Fruit fly (Drosophila melanogaster) Kc167 (cell line): ENCODE data around the gene CG12589.

Experiments used
- h ChIP-seq: fragments of >200 bp; optimal IDR thresholded peaks from 3 replicates; lab custom pipeline; 2018; ENCODE audit warnings: missing external identifiers
- insv ChIP-seq: fragments of >200 bp; optimal IDR thresholded peaks from 3 replicates; lab custom pipeline; 2018; ENCODE audit warnings: missing external identifiers
- psq ChIP-seq: fragments of >200 bp; optimal IDR thresholded peaks from 2 replicates; lab custom pipeline; 2017; ENCODE audit warnings: missing external identifiers

dm6 chr3R:5109558-5110211 lies 29.1 kb downstream of the CG12589 start:
- TF ChIP-seq psq (lab: Kevin White, UChicago) = no peak
- no peak for TF ChIP-seq h (lab: Kevin White, UChicago)
- no peak for TF ChIP-seq insv (lab: Kevin White, UChicago)
